Worm (Caenorhabditis elegans) whole organism, early embryonic: Measurements from ENCODE around the gene Y46G5A.15.

Experiments
- B0310.2 ChIP-seq: sonication (generic microtip); optimal IDR thresholded peaks from 2 replicates; lab custom pipeline; 2016; ENCODE audit warnings: mild to moderate bottlenecking, missing genetic modification characterization, missing compliant biosample characterization
- F13C5.2 ChIP-seq: sonication (generic microtip); optimal IDR thresholded peaks from 2 replicates; lab custom pipeline; 2017; ENCODE audit warnings: mild to moderate bottlenecking, missing genetic modification characterization, inconsistent platforms, missing compliant biosample characterization
- ama-1 ChIP-seq: fragments of 150-350 bp; optimal IDR thresholded peaks from 2 replicates; lab custom pipeline; 2014
- ceh-13 ChIP-seq: fragments of 200-800 bp; sonication (Bioruptor generic); optimal IDR thresholded peaks from 2 replicates; lab custom pipeline; 2018; ENCODE audit warnings: mild to moderate bottlenecking, missing genetic modification characterization, missing compliant biosample characterization
- ets-7 ChIP-seq: sonication (generic microtip); optimal IDR thresholded peaks from 2 replicates; lab custom pipeline; 2016; ENCODE audit warnings: missing genotype, missing genetic modification characterization, missing compliant biosample characterization
- flt-1 ChIP-seq: fragments of 200-800 bp; sonication (Bioruptor generic); IDR thresholded peaks from 2 replicates; pipeline ENCODE4 v1.3.6; 2022; ENCODE audit warnings: missing genetic modification characterization, missing compliant biosample characterization
- hmbx-1 ChIP-seq: sonication (generic microtip); optimal IDR thresholded peaks from 2 replicates; lab custom pipeline; 2016; ENCODE audit warnings: mild to moderate bottlenecking, missing genetic modification characterization, missing compliant biosample characterization
- hnd-1 ChIP-seq: sonication (generic microtip); optimal IDR thresholded peaks from 2 replicates; lab custom pipeline; 2016; ENCODE audit warnings: missing genetic modification characterization, missing compliant biosample characterization
- scrt-1 ChIP-seq: fragments of 200-800 bp; sonication (Bioruptor generic); IDR thresholded peaks from 2 replicates; pipeline ENCODE4 v1.3.6; 2022; ENCODE audit warnings: missing genetic modification characterization, missing compliant biosample characterization
- sea-1 ChIP-seq: fragments of 200-800 bp; sonication (Bioruptor generic); conservative IDR thresholded peaks from 2 replicates; pipeline ENCODE4 v1.3.6; 2022; ENCODE audit warnings: missing genetic modification characterization, missing compliant biosample characterization
- tbx-11 ChIP-seq: fragments of 200-800 bp; sonication (Bioruptor generic); IDR thresholded peaks from 2 replicates; pipeline ENCODE4 v1.3.6; 2022; ENCODE audit warnings: missing genetic modification characterization, missing compliant biosample characterization
- tbx-37 ChIP-seq: fragments of 200-800 bp; sonication (Bioruptor generic); conservative IDR thresholded peaks from 2 replicates; pipeline ENCODE4 v1.3.6; 2022; ENCODE audit warnings: missing genetic modification reagents, missing genetic modification characterization, missing compliant biosample characterization
- tra-4 ChIP-seq: sonication (generic microtip); optimal IDR thresholded peaks from 2 replicates; lab custom pipeline; 2017; ENCODE audit warnings: missing genetic modification characterization, missing compliant biosample characterization

DNA sequence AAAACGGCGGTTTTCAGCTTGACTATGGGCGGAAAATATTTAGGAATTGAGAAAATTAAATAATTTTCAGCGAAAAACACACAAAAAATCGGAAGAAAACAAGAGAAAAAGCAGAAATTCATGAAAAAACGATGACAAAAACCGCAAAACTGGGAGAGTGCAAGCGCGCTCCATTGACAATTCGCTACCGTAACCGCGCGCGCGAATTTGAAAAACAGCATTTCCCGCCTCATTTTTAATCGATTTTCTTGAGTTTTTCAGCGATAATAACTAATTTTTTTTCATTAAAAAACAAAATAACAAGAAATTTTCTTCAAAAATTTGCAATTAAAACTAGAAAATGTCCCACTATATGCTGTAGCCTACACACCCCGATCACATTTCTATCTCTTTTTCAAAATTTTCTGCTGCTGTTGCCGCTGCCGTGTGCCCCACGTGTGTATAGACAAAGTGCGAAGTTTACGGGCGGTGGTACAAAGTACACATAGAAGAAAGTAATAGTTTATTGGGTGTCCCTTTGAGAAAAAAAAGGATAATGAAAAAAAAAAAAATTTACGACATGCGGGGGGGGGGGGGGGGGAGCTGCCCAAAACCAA, 14.8 kb upstream of the Y46G5A.15 start:
- no peak for TF ChIP-seq F13C5.2 (tag; lab: Kevin White, UChicago)
- no peak for TF ChIP-seq ama-1 (lab: Kevin White, UChicago)
- TF ChIP-seq tbx-37 (GFP tag; lab: Robert Waterston, UW): no peak
- TF ChIP-seq ceh-13 (GFP tag; lab: Kevin White, UChicago): no peak
- TF ChIP-seq hmbx-1 (tag; lab: Kevin White, UChicago): no peak
- no peak for TF ChIP-seq tra-4
- no peak for TF ChIP-seq flt-1 (GFP tag; lab: Robert Waterston, UW)
- TF ChIP-seq tbx-11: no peak
- no peak for TF ChIP-seq B0310.2 (tag; lab: Kevin White, UChicago)
- no peak for TF ChIP-seq ets-7
- no peak for TF ChIP-seq hnd-1 (tag; lab: Kevin White, UChicago)
- TF ChIP-seq sea-1 (GFP tag; lab: Robert Waterston, UW): no peak
- TF ChIP-seq scrt-1 (GFP tag; lab: Robert Waterston, UW): no peak
